Worm (Caenorhabditis elegans) whole organism, L1 larva: Measurements from ENCODE around the gene F23H12.10.

Experiments
- grh-1 ChIP-seq: fragments of 200-800 bp; sonication (Bioruptor generic); IDR thresholded peaks from 2 replicates; pipeline ENCODE4 v1.3.6; 2022; ENCODE audit warnings: missing genetic modification reagents, missing genetic modification characterization, missing compliant biosample characterization
- lsy-2 ChIP-seq, 2 experiments: fragments of 150-350 bp; optimal IDR thresholded peaks; 2 replicates each; lab custom pipeline; 2014; ENCODE audit warnings: missing biosample characterization in 2 of 2, missing genetic modification characterization in 2 of 2
- mdl-1 ChIP-seq, 2 experiments: fragments of 150-350 bp; optimal IDR thresholded peaks; 2 replicates each; lab custom pipeline; 2014 to 2017; ENCODE audit warnings: missing biosample characterization in 2 of 2, missing genetic modification characterization in 2 of 2, inconsistent platforms in 1 of 2
- nhr-11 ChIP-seq: fragments of 150-350 bp; optimal IDR thresholded peaks from 2 replicates; lab custom pipeline; 2014; ENCODE audit warnings: missing biosample characterization, missing genetic modification characterization
- nhr-237 ChIP-seq: fragments of 150-350 bp; optimal IDR thresholded peaks from 2 replicates; lab custom pipeline; 2014; ENCODE audit warnings: missing biosample characterization, missing genetic modification characterization
- tbx-2 ChIP-seq: sonication (generic microtip); optimal IDR thresholded peaks from 2 replicates; lab custom pipeline; 2016; ENCODE audit warnings: missing genetic modification characterization, missing compliant biosample characterization

DNA sequence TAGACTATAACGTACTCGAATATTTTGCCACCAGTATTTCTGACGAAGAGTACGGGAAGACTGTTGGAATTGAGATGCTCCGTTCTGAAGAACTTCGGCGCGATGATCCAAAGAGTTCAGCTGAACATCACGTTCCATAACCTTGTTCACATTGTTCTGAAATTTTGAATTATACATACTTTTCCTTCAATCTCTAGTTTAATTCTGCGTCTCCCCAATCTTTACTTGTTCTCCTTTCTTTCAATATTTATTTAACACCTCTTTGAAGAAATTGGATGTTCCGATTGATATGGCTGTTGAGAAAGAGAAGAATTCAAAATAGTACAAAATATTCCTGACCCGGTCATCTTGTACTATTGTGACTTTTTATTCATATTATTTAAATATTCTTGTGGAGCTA, 29.2 kb downstream of the F23H12.10 start, which contains the start of gene F23H12.3:
- TF ChIP-seq nhr-237 (tag; lab: Kevin White, UChicago) (no peak), grh-1 (no peak), mdl-1 (tag; optimal IDR thresholded peaks at IDR 0.05; lab: Kevin White, UChicago) (no peak), nhr-11 (tag; lab: Kevin White, UChicago) (no peak), tbx-2 (tag; lab: Kevin White, UChicago) (no peak), lsy-2 (tag; optimal IDR thresholded peaks at IDR 0.05; lab: Kevin White, UChicago) (no peak)
